Fruit fly (Drosophila melanogaster): Measurements from ENCODE around the gene CG31815.

Gene CG31815

dm6 chr2L:16620384-16620908 is 14.8 kb downstream of the CG31815 start (continued):
- TF ChIP-seq hth (optimal IDR thresholded peaks at IDR 0.05) (no peak), amos (GFP tag; IDR thresholded peaks at IDR 0.05; ENCODE audit: partially characterized antibody) (no peak), CHES-1-like (GFP tag; optimal IDR thresholded peaks at IDR 0.05) (no peak), CG1603 (tag; optimal IDR thresholded peaks at IDR 0.05) (peak; percentile 15), fd96Cb (tag; optimal IDR thresholded peaks at IDR 0.05) (peak; percentile 90), cg (GFP tag; optimal IDR thresholded peaks at IDR 0.05) (no peak), scrt (GFP tag; optimal IDR thresholded peaks at IDR 0.05) (peak; percentile 61), gfzf (GFP tag; optimal IDR thresholded peaks at IDR 0.05) (no peak), CG9215 (GFP tag; IDR thresholded peaks at IDR 0.05) (peak; percentile 45; the same call in 1 of the 2 replicates), CG18011 (GFP tag; optimal IDR thresholded peaks at IDR 0.05) (no peak), Asciz (GFP tag; optimal IDR thresholded peaks at IDR 0.05) (peak; percentile 91), CG10274 (GFP tag; optimal IDR thresholded peaks at IDR 0.05) (peak; percentile 54), CG8359 (GFP tag; optimal IDR thresholded peaks at IDR 0.05; ENCODE audit: borderline replicate concordance) (peak; percentile 69), emc (GFP tag; optimal IDR thresholded peaks at IDR 0.05) (peak; percentile 14), otp (GFP tag; IDR thresholded peaks at IDR 0.05) (0 out of 3 replicates have a peak, but pooled peaks have one; percentile 43), maf-S (GFP tag; optimal IDR thresholded peaks at IDR 0.05) (peak; percentile 14), nmo (GFP tag; optimal IDR thresholded peaks at IDR 0.05) (peak; percentile 94), BEAF-32 (GFP tag; optimal IDR thresholded peaks at IDR 0.05) (no peak), CG11560 (tag; IDR thresholded peaks at IDR 0.05) (no peak), Adf1 (GFP tag; IDR thresholded peaks at IDR 0.05) (no peak), sc (optimal IDR thresholded peaks at IDR 0.05) (no peak), sc (GFP tag; optimal IDR thresholded peaks at IDR 0.05) (peak; percentile 47), MBD-R2 (GFP tag; IDR thresholded peaks at IDR 0.05) (no peak), Fer1 (GFP tag; optimal IDR thresholded peaks at IDR 0.05) (peak; percentile 57), mam (GFP tag; optimal IDR thresholded peaks at IDR 0.05) (peak; percentile 44), CG7786 (GFP tag; optimal IDR thresholded peaks at IDR 0.05) (no peak), sug (tag; optimal IDR thresholded peaks at IDR 0.05) (peak; percentile 2), CG10147 (GFP tag; optimal IDR thresholded peaks at IDR 0.05) (peak; percentile 59), Atf6 (GFP tag; IDR thresholded peaks at IDR 0.05) (peak; percentile 36; the same call in 1 of the 2 replicates), CG14710 (tag; optimal IDR thresholded peaks at IDR 0.05) (peak; percentile 89), grn (GFP tag; optimal IDR thresholded peaks at IDR 0.05) (no peak), trem (tag; optimal IDR thresholded peaks at IDR 0.05) (peak; percentile 86), Gsc (GFP tag; IDR thresholded peaks at IDR 0.05) (peak; percentile 16; the same call in 1 of the 2 replicates), jumu (GFP tag; optimal IDR thresholded peaks at IDR 0.05) (peak; percentile 23), CG8478 (optimal IDR thresholded peaks at IDR 0.05) (no peak), CG6654 (GFP tag; optimal IDR thresholded peaks at IDR 0.05) (peak; percentile 74), CG7963 (GFP tag; IDR thresholded peaks at IDR 0.05; ENCODE audit: partially characterized antibody) (no peak), Six4 (GFP tag; optimal IDR thresholded peaks at IDR 0.05) (peak; percentile 83), CG2129 (GFP tag; IDR thresholded peaks at IDR 0.05; ENCODE audit: partially characterized antibody) (no peak), Antp (GFP tag; optimal IDR thresholded peaks at IDR 0.05) (no peak), Doc3 (GFP tag; IDR thresholded peaks at IDR 0.05; ENCODE audit: partially characterized antibody) (no peak), Max (GFP tag; optimal IDR thresholded peaks at IDR 0.05) (peak; percentile 64), CG9609 (GFP tag; optimal IDR thresholded peaks at IDR 0.05) (no peak), Ada2b (GFP tag; IDR thresholded peaks at IDR 0.05) (peak; percentile 41), psq (GFP tag; optimal IDR thresholded peaks at IDR 0.05) (peak; percentile 15), chif (GFP tag; optimal IDR thresholded peaks at IDR 0.05) (peak in 1 of 2 experiments; percentile 48), CG34422 (GFP tag; IDR thresholded peaks at IDR 0.05) (peak; percentile 61; the same call in 1 of the 3 replicates), Hey (tag; optimal IDR thresholded peaks at IDR 0.05) (no peak), Scr (GFP tag; IDR thresholded peaks at IDR 0.05; ENCODE audit: partially characterized antibody) (no peak), CG4404 (GFP tag; IDR thresholded peaks at IDR 0.05) (peak; percentile 58), onecut (GFP tag; IDR thresholded peaks at IDR 0.05) (peak; percentile 60)
